Worm (Caenorhabditis elegans) whole organism, L4 larva: ENCODE data around the gene T09F3.4.

Experiments used
- F10B5.3 ChIP-seq: sonication (generic microtip); optimal IDR thresholded peaks from 2 replicates; lab custom pipeline; 2016; ENCODE audit warnings: mild to moderate bottlenecking, missing genetic modification characterization, missing compliant biosample characterization
- R02D3.7 ChIP-seq: fragments of 150-350 bp; sonication (generic microtip); optimal IDR thresholded peaks from 3 replicates; lab custom pipeline; 2014; ENCODE audit warnings: missing biosample characterization, missing genetic modification characterization
- T20F7.1 ChIP-seq: fragments of 200-800 bp; sonication (Bioruptor generic); optimal IDR thresholded peaks from 2 replicates; lab custom pipeline; 2018; ENCODE audit warnings: mild to moderate bottlenecking, missing genetic modification characterization, missing compliant biosample characterization
- T26A8.4 ChIP-seq: fragments of 200-800 bp; sonication (Bioruptor generic); IDR thresholded peaks from 2 replicates; pipeline ENCODE4 v1.3.6; 2022; ENCODE audit warnings: missing genetic modification characterization, missing compliant biosample characterization
- Y105C5A.15 ChIP-seq: fragments of 200-800 bp; sonication (Bioruptor generic); IDR thresholded peaks from 2 replicates; pipeline ENCODE4 v1.3.6; 2022; ENCODE audit warnings: missing genetic modification characterization, missing compliant biosample characterization
- Y48G9A.11 ChIP-seq: fragments of 200-800 bp; sonication (Bioruptor generic); IDR thresholded peaks from 2 replicates; pipeline ENCODE4 v1.3.6; 2022; ENCODE audit warnings: missing genetic modification reagents, missing genetic modification characterization, missing compliant biosample characterization
- aha-1 ChIP-seq: fragments of 150-350 bp; peaks from one replicate; lab custom pipeline; 2014; ENCODE audit warnings: missing biosample characterization, missing genetic modification characterization
- ama-1 ChIP-seq: fragments of 150-350 bp; optimal IDR thresholded peaks from 2 replicates; lab custom pipeline; 2014; ENCODE audit warnings: inconsistent platforms, mixed read lengths
- ceh-28 ChIP-seq: fragments of 150-350 bp; optimal IDR thresholded peaks from 2 replicates; lab custom pipeline; 2014; ENCODE audit warnings: missing biosample characterization, missing genetic modification reagents, missing genetic modification characterization
- ceh-32 ChIP-seq: sonication (generic microtip); optimal IDR thresholded peaks from 2 replicates; lab custom pipeline; 2016; ENCODE audit warnings: mild to moderate bottlenecking, missing genetic modification characterization, missing compliant biosample characterization; ENCODE audit not compliant: poor library complexity
- ceh-44 ChIP-seq: fragments of 200-800 bp; sonication (Bioruptor generic); IDR thresholded peaks from 2 replicates; pipeline ENCODE4 v1.3.6; 2022; ENCODE audit warnings: missing genetic modification reagents, missing genetic modification characterization, missing compliant biosample characterization
- ctbp-1 ChIP-seq: fragments of 200-800 bp; sonication (Bioruptor generic); IDR thresholded peaks from 2 replicates; pipeline ENCODE4 v1.3.6; 2022; ENCODE audit warnings: missing genetic modification reagents, missing genetic modification characterization, missing compliant biosample characterization
- daf-16 ChIP-seq, 3 experiments: sonication (generic microtip); optimal IDR thresholded peaks; 2 replicates each; lab custom pipeline; 2016 to 2017; ENCODE audit warnings: missing genetic modification characterization in 3 of 3, missing genetic modification reagents in 3 of 3, mild to moderate bottlenecking in 2 of 3, missing compliant biosample characterization in 2 of 3, missing biosample characterization in 1 of 3, moderate library complexity in 1 of 3
- dmd-6 ChIP-seq: fragments of 200-800 bp; sonication (Bioruptor generic); IDR thresholded peaks from 2 replicates; pipeline ENCODE4 v1.3.6; 2022; ENCODE audit warnings: missing genetic modification reagents, missing genetic modification characterization, missing compliant biosample characterization
- dmd-8 ChIP-seq: fragments of 200-800 bp; sonication (Bioruptor generic); IDR thresholded peaks from 2 replicates; pipeline ENCODE4 v1.3.6; 2022; ENCODE audit warnings: missing genetic modification characterization, missing compliant biosample characterization
- dpl-1 ChIP-seq: fragments of 150-350 bp; optimal IDR thresholded peaks from 2 replicates; lab custom pipeline; 2014; ENCODE audit warnings: missing biosample characterization, missing genetic modification reagents, missing genetic modification characterization
- egl-43 ChIP-seq: fragments of 200-800 bp; sonication (Bioruptor generic); IDR thresholded peaks from 2 replicates; pipeline ENCODE4 v1.3.6; 2022; ENCODE audit warnings: missing genetic modification reagents, missing genetic modification characterization, missing compliant biosample characterization
- hif-1 ChIP-seq, 2 experiments: sonication (generic microtip); optimal IDR thresholded peaks; 2 replicates each; lab custom pipeline; 2016 to 2017; ENCODE audit warnings: missing compliant biosample characterization in 2 of 2, missing genetic modification characterization in 2 of 2, missing genetic modification reagents in 2 of 2, missing genotype in 2 of 2, mild to moderate bottlenecking in 1 of 2
- hlh-11 ChIP-seq: fragments of 200-800 bp; sonication (Bioruptor generic); optimal IDR thresholded peaks from 2 replicates; lab custom pipeline; 2018; ENCODE audit warnings: mild to moderate bottlenecking, missing genetic modification characterization, missing compliant biosample characterization
- hlh-30 ChIP-seq: sonication (generic microtip); optimal IDR thresholded peaks from 2 replicates; lab custom pipeline; 2017; ENCODE audit warnings: antibody characterized with exemption, mild to moderate bottlenecking, missing genetic modification characterization, missing compliant biosample characterization; ENCODE audit not compliant: insufficient read depth
- hmg-1.1 ChIP-seq: fragments of 200-800 bp; sonication (Bioruptor generic); IDR thresholded peaks from 2 replicates; pipeline ENCODE4 v1.3.6; 2022; ENCODE audit warnings: missing genetic modification reagents, missing genetic modification characterization, missing compliant biosample characterization
- jun-1 ChIP-seq: fragments of 150-350 bp; optimal IDR thresholded peaks from 2 replicates; lab custom pipeline; 2014; ENCODE audit warnings: missing biosample characterization, missing genetic modification reagents, missing genetic modification characterization
- lin-13 ChIP-seq: fragments of 150-350 bp; optimal IDR thresholded peaks from 2 replicates; lab custom pipeline; 2014; ENCODE audit warnings: missing biosample characterization, missing genetic modification reagents, missing genetic modification characterization
- lin-15B ChIP-seq: fragments of 150-350 bp; sonication (generic microtip); optimal IDR thresholded peaks from 3 replicates; lab custom pipeline; 2014; ENCODE audit warnings: missing biosample characterization, missing genetic modification characterization
- lsy-2 ChIP-seq, 2 experiments: fragments of 150-350 bp in 1 of 2; sonication (generic microtip) in 1 of 2; optimal IDR thresholded peaks; 2 replicates each; lab custom pipeline; 2014 to 2017; ENCODE audit warnings: missing biosample characterization in 2 of 2, missing genetic modification characterization in 2 of 2
- madf-5 ChIP-seq, 2 experiments: fragments of 200-800 bp; sonication (Bioruptor generic); IDR thresholded peaks; 2 replicates each; pipeline ENCODE4 v1.3.6; 2022; ENCODE audit warnings: missing compliant biosample characterization in 2 of 2, missing genetic modification characterization in 2 of 2
- mdl-1 ChIP-seq, 2 experiments: fragments of 150-350 bp in 1 of 2; sonication (generic microtip) in 1 of 2; optimal IDR thresholded peaks; 2 replicates each; lab custom pipeline; 2014 to 2017; ENCODE audit warnings: missing biosample characterization in 2 of 2, missing genetic modification characterization in 2 of 2
- mep-1 ChIP-seq: fragments of 150-350 bp; sonication (generic microtip); optimal IDR thresholded peaks from 3 replicates; lab custom pipeline; 2014; ENCODE audit warnings: missing biosample characterization, missing genetic modification characterization
- mes-2 ChIP-seq: sonication (generic microtip); optimal IDR thresholded peaks from 2 replicates; lab custom pipeline; 2016; ENCODE audit warnings: missing genotype, mild to moderate bottlenecking, missing genetic modification characterization, missing compliant biosample characterization; ENCODE audit not compliant: poor library complexity, severe bottlenecking
- mxl-2 ChIP-seq: fragments of 200-800 bp; sonication (Bioruptor generic); conservative IDR thresholded peaks from 2 replicates; pipeline ENCODE4 v1.3.6; 2022; ENCODE audit warnings: missing genetic modification reagents, missing genetic modification characterization, missing compliant biosample characterization
- mxl-3 ChIP-seq: fragments of 200-800 bp; sonication (Bioruptor generic); optimal IDR thresholded peaks from 2 replicates; lab custom pipeline; 2018; ENCODE audit warnings: mild to moderate bottlenecking, missing genetic modification characterization, missing compliant biosample characterization
- nhr-10 ChIP-seq: fragments of 150-350 bp; optimal IDR thresholded peaks from 2 replicates; lab custom pipeline; 2014; ENCODE audit warnings: missing biosample characterization, missing genetic modification characterization
- nhr-11 ChIP-seq: fragments of 150-350 bp; optimal IDR thresholded peaks from 2 replicates; lab custom pipeline; 2014; ENCODE audit warnings: missing biosample characterization, missing genetic modification characterization
- nhr-25 ChIP-seq: sonication (generic microtip); optimal IDR thresholded peaks from 2 replicates; lab custom pipeline; 2017; ENCODE audit warnings: missing genetic modification characterization, mild to moderate bottlenecking, missing compliant biosample characterization, antibody characterized with exemption, moderate library complexity, borderline replicate concordance; ENCODE audit not compliant: insufficient read depth
- nhr-77 ChIP-seq: fragments of 150-350 bp; optimal IDR thresholded peaks from 2 replicates; lab custom pipeline; 2014; ENCODE audit warnings: missing biosample characterization, missing genetic modification characterization
- pha-4 ChIP-seq, 2 experiments: fragments of 150-350 bp in 1 of 2; fragments of 200-800 bp in 1 of 2; sonication (Bioruptor generic) in 1 of 2; IDR thresholded peaks in 1 of 2; optimal IDR thresholded peaks in 1 of 2; 2 replicates each; pipeline versions ENCODE4 v1.3.6 to Lab custom; 2014 to 2022; ENCODE audit warnings: missing genetic modification characterization in 2 of 2, missing genetic modification reagents in 2 of 2, missing biosample characterization in 1 of 2, missing compliant biosample characterization in 1 of 2
- rbr-2 ChIP-seq: sonication (generic microtip); optimal IDR thresholded peaks from 2 replicates; lab custom pipeline; 2016; ENCODE audit warnings: missing genotype, missing genetic modification characterization, missing compliant biosample characterization
- skn-1 ChIP-seq: fragments of 150-350 bp; optimal IDR thresholded peaks from 2 replicates; lab custom pipeline; 2014; ENCODE audit warnings: missing biosample characterization, missing genetic modification characterization
- spr-3 ChIP-seq: fragments of 200-800 bp; sonication (Bioruptor generic); optimal IDR thresholded peaks from 2 replicates; lab custom pipeline; 2018; ENCODE audit warnings: mild to moderate bottlenecking, missing genetic modification characterization, missing compliant biosample characterization
- tra-1 ChIP-seq: fragments of 200-800 bp; sonication (Bioruptor generic); IDR thresholded peaks from 2 replicates; pipeline ENCODE4 v1.3.6; 2022; ENCODE audit warnings: missing genetic modification reagents, missing genetic modification characterization, missing compliant biosample characterization
- unc-130 ChIP-seq: sonication (generic microtip); optimal IDR thresholded peaks from 2 replicates; lab custom pipeline; 2016; ENCODE audit warnings: missing genetic modification reagents, missing genetic modification characterization, missing compliant biosample characterization
- zfp-2 ChIP-seq: sonication (generic microtip); optimal IDR thresholded peaks from 2 replicates; lab custom pipeline; 2016; ENCODE audit warnings: mild to moderate bottlenecking, missing genetic modification characterization, missing compliant biosample characterization
- ztf-7 ChIP-seq: fragments of 150-350 bp; optimal IDR thresholded peaks from 2 replicates; lab custom pipeline; 2014; ENCODE audit warnings: missing biosample characterization, missing genetic modification characterization

Gene T09F3.4

DNA sequence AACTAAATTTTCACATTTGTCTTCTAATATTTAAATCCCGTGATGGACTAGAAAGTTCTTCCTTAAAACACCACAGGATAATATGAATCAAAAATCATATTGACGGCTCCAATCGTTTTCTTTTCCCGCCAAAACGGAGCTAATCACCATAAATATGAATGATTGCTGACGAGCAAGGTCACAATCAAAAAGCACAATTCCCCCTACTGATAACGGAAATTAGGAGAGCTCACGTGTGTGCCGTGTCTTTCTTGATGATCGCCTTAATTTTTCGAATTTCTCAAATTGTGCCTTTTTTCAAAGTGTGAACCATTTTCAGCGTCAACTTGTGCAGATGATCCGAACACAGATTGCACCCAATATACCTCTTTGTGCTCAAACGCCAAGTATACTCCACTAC is 48.4 kb downstream of the T09F3.4 start (continued):
- no peak for TF ChIP-seq mxl-2 (GFP tag; lab: Robert Waterston, UW)
- TF ChIP-seq hlh-30 (tag; lab: Kevin White, UChicago) = peak; percentile 58
- no peak for TF ChIP-seq nhr-10 (tag; lab: Kevin White, UChicago)
- TF ChIP-seq ceh-44 (GFP tag; lab: Robert Waterston, UW) = no peak

DNA sequence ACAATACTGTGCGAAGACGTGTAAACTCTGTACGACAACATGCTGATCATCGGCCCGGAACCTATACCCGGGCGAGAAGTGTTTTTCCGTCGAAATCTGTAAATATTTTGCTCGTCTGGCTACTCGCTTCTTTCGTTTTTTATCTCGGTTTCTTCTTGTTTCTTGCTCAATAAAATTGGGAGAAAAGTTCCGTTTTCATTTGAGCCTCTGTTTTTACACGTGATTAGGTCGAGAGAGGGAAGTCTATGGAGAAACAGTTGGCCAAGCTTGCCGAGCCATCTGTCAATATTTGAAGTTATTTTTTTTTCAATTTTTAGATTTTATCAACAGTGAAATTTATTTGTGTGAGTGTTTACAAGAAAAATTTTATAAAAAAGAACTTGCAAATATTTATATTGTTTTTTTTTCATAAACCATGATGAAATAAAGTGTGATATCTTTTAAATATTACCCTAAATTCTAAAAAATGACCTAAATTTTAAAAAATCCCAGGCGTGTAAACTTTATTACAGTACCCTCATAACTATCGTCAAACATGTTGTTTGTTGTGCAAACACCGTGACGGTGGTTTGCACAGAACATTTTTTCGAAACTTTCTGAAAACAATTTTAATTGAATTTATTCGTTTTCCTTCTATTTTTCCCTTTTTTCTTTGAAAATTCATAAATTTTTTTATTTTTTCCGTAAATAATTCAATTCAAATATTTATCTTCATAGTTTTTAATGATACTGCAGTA is 49.6 kb downstream of the T09F3.4 start:
- TF ChIP-seq unc-130 (GFP tag; lab: Kevin White, UChicago) = no peak
- TF ChIP-seq spr-3 (GFP tag; lab: Kevin White, UChicago) = no peak
- TF ChIP-seq hlh-30 (tag; lab: Kevin White, UChicago) = peak; percentile 23
- peak; percentile 35 for TF ChIP-seq hlh-11 (tag; lab: Kevin White, UChicago)
- peak; percentile 71 for TF ChIP-seq aha-1 (tag; lab: Kevin White, UChicago)
- no peak for TF ChIP-seq nhr-11 (tag; lab: Kevin White, UChicago)
- no peak for TF ChIP-seq nhr-25
- TF ChIP-seq zfp-2 = no peak
- TF ChIP-seq nhr-77 = no peak
- no peak for TF ChIP-seq T26A8.4 (GFP tag; lab: Robert Waterston, UW)
- peak in 1 of 2 experiments; percentile 80 for TF ChIP-seq lsy-2 (tag; optimal IDR thresholded peaks at IDR 0.05; lab: Kevin White, UChicago)
- no peak for TF ChIP-seq F10B5.3 (tag; lab: Kevin White, UChicago)
- peak in 1 of 2 experiments; percentile 97 for TF ChIP-seq daf-16 (GFP tag; optimal IDR thresholded peaks at IDR 0.05; lab: Kevin White, UChicago)
- peak; percentile 1 for TF ChIP-seq daf-16 (tag; optimal IDR thresholded peaks at IDR 0.05; lab: Kevin White, UChicago)
- no peak for TF ChIP-seq Y48G9A.11
- TF ChIP-seq T20F7.1 (GFP tag; lab: Kevin White, UChicago) = peak; percentile 36
- no peak for TF ChIP-seq R02D3.7
- TF ChIP-seq mxl-2 (GFP tag; lab: Robert Waterston, UW) = no peak
- TF ChIP-seq Y105C5A.15 (GFP tag; lab: Robert Waterston, UW) = no peak
- TF ChIP-seq ztf-7 = no peak

- TF ChIP-seq hif-1 (tag; optimal IDR thresholded peaks at IDR 0.05; lab: Kevin White, UChicago) (peak in 1 of 2 experiments; percentile 30), aha-1 (tag; lab: Kevin White, UChicago) (peak; percentile 83), pha-4 (GFP tag; IDR thresholded peaks at IDR 0.05; lab: Robert Waterston, UW) (no peak), pha-4 (tag; optimal IDR thresholded peaks at IDR 0.05; lab: Kevin White, UChicago) (peak; percentile 8), lin-15B (tag; lab: Kevin White, UChicago) (no peak), R02D3.7 (no peak), lin-13 (GFP tag; lab: Kevin White, UChicago) (no peak), mdl-1 (tag; optimal IDR thresholded peaks at IDR 0.05; lab: Kevin White, UChicago) (peak; percentile 51 to 67), hlh-30 (tag; lab: Kevin White, UChicago) (peak; percentile 49), mxl-3 (GFP tag; lab: Kevin White, UChicago) (peak; percentile 66), tra-1 (peak; percentile 52; the same call in 1 of the 2 replicates), nhr-77 (no peak), dmd-6 (peak; percentile 38; the same call in 1 of the 2 replicates), nhr-11 (tag; lab: Kevin White, UChicago) (peak; percentile 75), jun-1 (tag; lab: Kevin White, UChicago) (no peak), egl-43 (no peak), madf-5 (GFP tag; IDR thresholded peaks at IDR 0.05; lab: Robert Waterston, UW) (no peak), ama-1 (peak; percentile 23), mxl-2 (GFP tag; lab: Robert Waterston, UW) (no peak), hmg-1.1 (peak; percentile 64), daf-16 (GFP tag; optimal IDR thresholded peaks at IDR 0.05; lab: Kevin White, UChicago) (no peak), daf-16 (tag; optimal IDR thresholded peaks at IDR 0.05; lab: Kevin White, UChicago) (peak; percentile 27), dpl-1 (GFP tag; lab: Kevin White, UChicago) (peak; percentile 17), hlh-11 (tag; lab: Kevin White, UChicago) (peak; percentile 28), rbr-2 (peak; percentile 33), ceh-28 (tag; lab: Kevin White, UChicago) (no peak), mes-2 (peak; percentile 44), unc-130 (GFP tag; lab: Kevin White, UChicago) (no peak), mep-1 (tag; lab: Kevin White, UChicago) (peak; percentile 3), skn-1 (tag; lab: Kevin White, UChicago) (no peak), ctbp-1 (GFP tag; lab: Robert Waterston, UW) (no peak), ceh-32 (tag; lab: Kevin White, UChicago) (no peak), dmd-8 (GFP tag; lab: Robert Waterston, UW) (no peak)
These were observed 50.2 kb downstream of the T09F3.4 start for ce11 chrII:10445738-10446137.
